Worm (Caenorhabditis elegans) whole organism, dauer: ENCODE data around the gene Y55H10A.2.
"Not testable (repeated sequence)": the region's sequence is repeated elsewhere in the genome, so short reads cannot be mapped to it uniquely, and the experiment has no call there.

Experiments used
- unc-62 ChIP-seq: sonication (generic microtip); optimal IDR thresholded peaks from 2 replicates; lab custom pipeline; 2017; ENCODE audit warnings: missing biosample characterization, missing genetic modification reagents, missing genetic modification characterization

The Y55H10A.2 gene

ce11 chrIV:3363221-3363620 is at the start of gene Y55H10A.2:
Gene Y55H10A.2 (plus strand): TSS chrIV:3363521.
- no peak for TF ChIP-seq unc-62 (GFP tag; lab: Kevin White, UChicago)

ce11 chrIV:3331758-3332157 is 31.6 kb upstream of the Y55H10A.2 start, which contains the start of gene F42A6.5:
Gene F42A6.5 (minus strand): TSS chrIV:3331858.
- not testable (repeated sequence) for TF ChIP-seq unc-62 (GFP tag; lab: Kevin White, UChicago)

ce11 chrIV:3336585-3336984 is 26.7 kb upstream of the Y55H10A.2 start, which contains the start of gene F42A6.6:
Gene F42A6.6 (minus strand): TSS chrIV:3336873.
- no peak for TF ChIP-seq unc-62 (GFP tag; lab: Kevin White, UChicago)

ce11 chrIV:3337275-3337674 is 26.0 kb upstream of the Y55H10A.2 start:
- TF ChIP-seq unc-62 (GFP tag; lab: Kevin White, UChicago), result no peak

ce11 chrIV:3338176-3338575 is 25.1 kb upstream of the Y55H10A.2 start:
- no peak for TF ChIP-seq unc-62 (GFP tag; lab: Kevin White, UChicago)

- no peak for TF ChIP-seq unc-62 (GFP tag; lab: Kevin White, UChicago)
Measured at ce11 chrIV:3338676-3339075, 24.6 kb upstream of the Y55H10A.2 start, which contains the start of gene hrpa-1. Gene hrpa-1 (minus strand): TSS chrIV:3338867.

ce11 chrIV:3341170-3341569 is 22.2 kb upstream of the Y55H10A.2 start, which contains the start of gene F42A6.2:
Gene F42A6.2 (plus strand): TSS chrIV:3341470.
- TF ChIP-seq unc-62 (GFP tag; lab: Kevin White, UChicago), result no peak

- TF ChIP-seq unc-62 (GFP tag; lab: Kevin White, UChicago), result no peak
Measured at ce11 chrIV:3345484-3345883, 17.8 kb upstream of the Y55H10A.2 start.

- TF ChIP-seq unc-62 (GFP tag; lab: Kevin White, UChicago), result no peak
Measured at ce11 chrIV:3348334-3348733, 15.0 kb upstream of the Y55H10A.2 start.

ce11 chrIV:3349977-3350580 is 13.2 kb upstream of the Y55H10A.2 start, which contains the start of gene elks-1:
Gene elks-1 (minus strand): TSS chrIV:3350027.
- no peak for TF ChIP-seq unc-62 (GFP tag; lab: Kevin White, UChicago)

- no peak for TF ChIP-seq unc-62 (GFP tag; lab: Kevin White, UChicago)
Measured at ce11 chrIV:3352019-3352418, 11.3 kb upstream of the Y55H10A.2 start.

ce11 chrIV:3354757-3355156 is 8.6 kb upstream of the Y55H10A.2 start, which contains the start of gene F42A6.1:
Gene F42A6.1 (plus strand): TSS chrIV:3355057.
- TF ChIP-seq unc-62 (GFP tag; lab: Kevin White, UChicago), result no peak

- TF ChIP-seq unc-62 (GFP tag; lab: Kevin White, UChicago), result no peak
Measured at ce11 chrIV:3363784-3364183, 463 bp downstream of the Y55H10A.2 start.

- no peak for TF ChIP-seq unc-62 (GFP tag; lab: Kevin White, UChicago)
Measured at ce11 chrIV:3368638-3369247, 5.4 kb downstream of the Y55H10A.2 start, which contains the start of gene vha-19. Gene vha-19 (plus strand): TSS chrIV:3369197.

- TF ChIP-seq unc-62 (GFP tag; lab: Kevin White, UChicago), result no peak
Measured at ce11 chrIV:3373370-3373769, 10.0 kb downstream of the Y55H10A.2 start.

ce11 chrIV:3378080-3378804 is 14.9 kb downstream of the Y55H10A.2 start, which contains the start of gene otub-4:
Gene otub-4 (minus strand): TSS chrIV:3378130.
- no peak for TF ChIP-seq unc-62 (GFP tag; lab: Kevin White, UChicago)
